Worm (Caenorhabditis elegans): Measurements from ENCODE around the gene kel-1.
A peak's percentile ranks its signal among the peaks of the same experiment; 100 is the strongest.

Gene kel-1

ce11 chrII:11652679-11653174, 36.0 kb upstream of the kel-1 start, which contains the start of the genes rad-23 and rpn-12 (continued):
- no peak for TF ChIP-seq zip-11 (GFP tag; IDR thresholded peaks at IDR 0.05)
- no peak for TF ChIP-seq F44E2.7 (GFP tag; IDR thresholded peaks at IDR 0.05)
- TF ChIP-seq T26A8.4 (GFP tag; IDR thresholded peaks at IDR 0.05): no peak
- TF ChIP-seq spr-1 (tag; optimal IDR thresholded peaks at IDR 0.05): no peak
- no peak for TF ChIP-seq egl-43 (GFP tag; IDR thresholded peaks at IDR 0.05)
- TF ChIP-seq madf-9 (GFP tag; conservative IDR thresholded peaks at IDR 0.05): no peak
- TF ChIP-seq nhr-41 (GFP tag; IDR thresholded peaks at IDR 0.05): no peak
- peak; percentile 32 for TF ChIP-seq lin-13 (GFP tag; optimal IDR thresholded peaks at IDR 0.05)
- no peak for TF ChIP-seq D1046.2 (GFP tag; IDR thresholded peaks at IDR 0.05)
- no peak for TF ChIP-seq mxl-2 (GFP tag; conservative IDR thresholded peaks at IDR 0.05)
- no peak for TF ChIP-seq ctbp-1 (GFP tag; IDR thresholded peaks at IDR 0.05)
- no peak for TF ChIP-seq mxl-3 (GFP tag; optimal IDR thresholded peaks at IDR 0.05)
- TF ChIP-seq zfp-2 (tag; optimal IDR thresholded peaks at IDR 0.05): no peak
- TF ChIP-seq ztf-11 (tag; optimal IDR thresholded peaks at IDR 0.05): no peak
- TF ChIP-seq aha-1 (tag): peak; percentile 65
- no peak for TF ChIP-seq mep-1 (tag; optimal IDR thresholded peaks at IDR 0.05)
- no peak for TF ChIP-seq nhr-76 (tag; optimal IDR thresholded peaks at IDR 0.05)
- no peak for TF ChIP-seq daf-19 (GFP tag; conservative IDR thresholded peaks at IDR 0.05)
- no peak for TF ChIP-seq pha-4 (GFP tag; IDR thresholded peaks at IDR 0.05)
- TF ChIP-seq pha-4 (tag; optimal IDR thresholded peaks at IDR 0.05): peak; percentile 75
- no peak for TF ChIP-seq ztf-7 (tag; optimal IDR thresholded peaks at IDR 0.05)
- no peak for TF ChIP-seq sdz-12 (GFP tag; optimal IDR thresholded peaks at IDR 0.05)
- no peak for TF ChIP-seq php-3 (GFP tag; IDR thresholded peaks at IDR 0.05)
- no peak for TF ChIP-seq T20F7.1 (GFP tag; optimal IDR thresholded peaks at IDR 0.05)
- TF ChIP-seq ceh-28 (tag; optimal IDR thresholded peaks at IDR 0.05): no peak
- TF ChIP-seq mes-2 (tag; optimal IDR thresholded peaks at IDR 0.05; ENCODE audit: poor library complexity, severe bottlenecking): peak; percentile 74
- peak in 1 of 2 experiments; percentile 27 for TF ChIP-seq mdl-1 (tag; optimal IDR thresholded peaks at IDR 0.05)
- TF ChIP-seq ceh-20 (GFP tag; IDR thresholded peaks at IDR 0.05): no peak
- TF ChIP-seq nhr-11 (tag; optimal IDR thresholded peaks at IDR 0.05): no peak
- peak; percentile 85 for TF ChIP-seq hlh-30 (tag; optimal IDR thresholded peaks at IDR 0.05; ENCODE audit: insufficient read depth)
- TF ChIP-seq rbr-2 (tag; optimal IDR thresholded peaks at IDR 0.05): peak; percentile 1
- TF ChIP-seq F26F4.8 (GFP tag; conservative IDR thresholded peaks at IDR 0.05): no peak
- no peak for TF ChIP-seq arid-1 (GFP tag; conservative IDR thresholded peaks at IDR 0.05)
- no peak for TF ChIP-seq dmd-6 (GFP tag; IDR thresholded peaks at IDR 0.05)
- no peak for TF ChIP-seq ZK337.2 (GFP tag; IDR thresholded peaks at IDR 0.05)
- TF ChIP-seq ama-1 (optimal IDR thresholded peaks at IDR 0.05): no peak
- TF ChIP-seq lim-7 (GFP tag; IDR thresholded peaks at IDR 0.05): no peak
- peak; percentile 71 for TF ChIP-seq dpl-1 (GFP tag; optimal IDR thresholded peaks at IDR 0.05)
- no peak for TF ChIP-seq ceh-32 (tag; optimal IDR thresholded peaks at IDR 0.05; ENCODE audit: poor library complexity)

- TF ChIP-seq attf-4 (tag; optimal IDR thresholded peaks at IDR 0.05): no peak
- peak; percentile 3 for TF ChIP-seq nhr-28 (tag; optimal IDR thresholded peaks at IDR 0.05)
- TF ChIP-seq snpc-4 (tag; optimal IDR thresholded peaks at IDR 0.05): no peak
- TF ChIP-seq hlh-11 (tag; optimal IDR thresholded peaks at IDR 0.05): peak; percentile 6
Observed at ce11 chrII:11657079-11657478, 31.7 kb upstream of the kel-1 start, which contains the start of gene nep-1. TSS of gene nep-1 (minus strand) at chrII:11657179.
